Fruit fly (Drosophila melanogaster): Measurements from ENCODE around the gene CG18764.

Gene CG18764

DNA sequence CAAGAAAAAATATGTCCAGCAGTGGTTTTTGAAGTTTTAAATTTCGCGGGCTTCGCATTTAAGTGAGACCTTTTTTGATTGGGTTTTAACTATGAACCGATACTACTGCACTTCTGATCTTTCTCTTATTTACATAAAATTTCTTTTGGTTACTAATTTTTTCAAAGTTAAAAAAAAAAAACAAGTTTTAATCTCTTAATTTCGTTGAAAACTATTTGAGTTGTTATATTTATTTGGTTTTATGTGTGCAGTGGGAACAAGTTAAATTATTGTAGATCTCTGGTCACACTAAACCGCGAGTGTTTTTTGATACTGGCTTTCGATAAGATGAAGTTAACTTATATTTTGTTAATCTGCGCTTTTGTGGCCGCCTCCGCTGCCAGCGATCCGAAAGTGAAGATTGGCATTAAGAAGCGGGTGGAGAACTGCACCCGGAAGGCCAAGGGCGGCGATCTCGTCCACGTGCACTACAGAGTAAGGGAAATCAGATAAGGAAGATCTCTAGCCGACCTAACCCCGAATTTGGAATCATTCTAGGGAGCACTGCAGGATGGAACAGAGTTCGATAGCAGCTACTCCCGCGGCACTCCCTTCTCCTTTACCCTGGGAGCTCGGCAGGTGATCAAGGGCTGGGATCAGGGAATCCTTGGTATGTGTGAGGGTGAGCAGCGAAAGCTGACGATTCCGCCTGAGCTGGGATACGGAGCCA lies 47.4 kb downstream of the CG18764 start, which contains the start of gene CG14715 (continued):
- TF ChIP-seq CG8089 (GFP tag; optimal IDR thresholded peaks at IDR 0.05) (no peak), CG10274 (GFP tag; optimal IDR thresholded peaks at IDR 0.05) (no peak), Mad (GFP tag; optimal IDR thresholded peaks at IDR 0.05) (no peak), CG4424 (GFP tag; optimal IDR thresholded peaks at IDR 0.05) (no peak), aop (GFP tag; IDR thresholded peaks at IDR 0.05) (no peak), onecut (GFP tag; IDR thresholded peaks at IDR 0.05) (no peak), CG17359 (tag; optimal IDR thresholded peaks at IDR 0.05) (peak; percentile 23), ewg (GFP tag; optimal IDR thresholded peaks at IDR 0.05) (no peak), da (GFP tag; optimal IDR thresholded peaks at IDR 0.05) (no peak), CG14050 (GFP tag; IDR thresholded peaks at IDR 0.05) (no peak), CG18011 (GFP tag; optimal IDR thresholded peaks at IDR 0.05) (no peak), Xrp1 (GFP tag; IDR thresholded peaks at IDR 0.05) (peak; percentile 56; the same call in 1 of the 2 replicates), CG1529 (GFP tag; optimal IDR thresholded peaks at IDR 0.05) (no peak), BtbVII (GFP tag; optimal IDR thresholded peaks at IDR 0.05) (no peak), CG8290 (GFP tag; optimal IDR thresholded peaks at IDR 0.05) (peak; percentile 46), CG8290 (tag; optimal IDR thresholded peaks at IDR 0.05) (no peak), NC2α (GFP tag; optimal IDR thresholded peaks at IDR 0.05) (no peak), klu (GFP tag; IDR thresholded peaks at IDR 0.05) (no peak), CG2712 (tag; optimal IDR thresholded peaks at IDR 0.05) (peak; percentile 58), CG6813 (GFP tag; optimal IDR thresholded peaks at IDR 0.05) (no peak), Antp (GFP tag; optimal IDR thresholded peaks at IDR 0.05) (peak; percentile 43), CG15601 (tag; optimal IDR thresholded peaks at IDR 0.05) (peak; percentile 57), pan (optimal IDR thresholded peaks at IDR 0.05) (no peak), pan (GFP tag; optimal IDR thresholded peaks at IDR 0.05 in 1 of 2, IDR thresholded peaks at IDR 0.05 in 1 of 2) (peak in 1 of 2 experiments; percentile 58), Elba2 (GFP tag; optimal IDR thresholded peaks at IDR 0.05) (peak; percentile 4), CG9817 (tag; optimal IDR thresholded peaks at IDR 0.05) (peak; percentile 35), sr (GFP tag; IDR thresholded peaks at IDR 0.05) (no peak), CG11695 (GFP tag; IDR thresholded peaks at IDR 0.05) (0 out of 3 replicates have a peak, but pooled peaks have one; percentile 15), gem (tag; optimal IDR thresholded peaks at IDR 0.05) (peak; percentile 72), luna (GFP tag; optimal IDR thresholded peaks at IDR 0.05) (no peak), Sry-β (GFP tag; optimal IDR thresholded peaks at IDR 0.05) (no peak), CG6791 (GFP tag; IDR thresholded peaks at IDR 0.05; ENCODE audit: partially characterized antibody) (no peak), Dbx (GFP tag; IDR thresholded peaks at IDR 0.05) (no peak), sima (GFP tag; optimal IDR thresholded peaks at IDR 0.05) (no peak), mld (GFP tag; IDR thresholded peaks at IDR 0.05; ENCODE audit: partially characterized antibody) (no peak), Ravus (GFP tag; IDR thresholded peaks at IDR 0.05) (no peak), CG2199 (GFP tag; IDR thresholded peaks at IDR 0.05) (no peak), CG12659 (GFP tag; optimal IDR thresholded peaks at IDR 0.05) (peak; percentile 57), Doc3 (GFP tag; IDR thresholded peaks at IDR 0.05; ENCODE audit: partially characterized antibody) (no peak), br (optimal IDR thresholded peaks at IDR 0.05) (no peak), dmrt99B (tag; optimal IDR thresholded peaks at IDR 0.05) (peak; percentile 5), CG7839 (tag; optimal IDR thresholded peaks at IDR 0.05) (peak; percentile 48), CG4820 (GFP tag; optimal IDR thresholded peaks at IDR 0.05) (peak; percentile 19), CG11398 (GFP tag; optimal IDR thresholded peaks at IDR 0.05) (no peak), Atf6 (GFP tag; IDR thresholded peaks at IDR 0.05) (peak; percentile 34; the same call in 1 of the 2 replicates), CG17802 (tag; optimal IDR thresholded peaks at IDR 0.05) (peak; percentile 65), CG10979 (tag; optimal IDR thresholded peaks at IDR 0.05) (peak; percentile 16), kni (GFP tag; optimal IDR thresholded peaks at IDR 0.05) (no peak), D19A (tag; optimal IDR thresholded peaks at IDR 0.05) (no peak), CG14441 (GFP tag; IDR thresholded peaks at IDR 0.05) (peak; percentile 63), HmgD (GFP tag; optimal IDR thresholded peaks at IDR 0.05) (peak; percentile 32)
